Worm (Caenorhabditis elegans) whole organism, L3 larva: ENCODE results near the gene F45D3.1.

Experiments
- R02D3.7 ChIP-seq: fragments of 150-350 bp; optimal IDR thresholded peaks from 2 replicates; lab custom pipeline; 2014; ENCODE audit warnings: missing biosample characterization, missing genetic modification characterization
- ZK546.5 ChIP-seq: sonication (generic microtip); optimal IDR thresholded peaks from 2 replicates; lab custom pipeline; 2017; ENCODE audit warnings: missing biosample characterization, missing genetic modification characterization
- aly-2 ChIP-seq: fragments of 150-350 bp; optimal IDR thresholded peaks from 2 replicates; lab custom pipeline; 2014; ENCODE audit warnings: missing biosample characterization, missing genetic modification characterization
- ama-1 ChIP-seq: fragments of 150-350 bp; optimal IDR thresholded peaks from 2 replicates; lab custom pipeline; 2018
- ceh-16 ChIP-seq: sonication (generic microtip); optimal IDR thresholded peaks from 2 replicates; lab custom pipeline; 2017; ENCODE audit warnings: missing biosample characterization, missing genetic modification characterization
- ceh-28 ChIP-seq: fragments of 150-350 bp; optimal IDR thresholded peaks from 2 replicates; lab custom pipeline; 2014; ENCODE audit warnings: missing biosample characterization, missing genetic modification reagents, missing genetic modification characterization
- ceh-82 ChIP-seq: fragments of 150-350 bp; optimal IDR thresholded peaks from 2 replicates; lab custom pipeline; 2014; ENCODE audit warnings: missing biosample characterization, missing genetic modification characterization
- ceh-9 ChIP-seq: sonication (generic microtip); optimal IDR thresholded peaks from 2 replicates; lab custom pipeline; 2018; ENCODE audit warnings: missing biosample characterization, missing genetic modification characterization
- daf-12 ChIP-seq: fragments of 150-350 bp; optimal IDR thresholded peaks from 2 replicates; lab custom pipeline; 2014; ENCODE audit warnings: missing biosample characterization, missing genetic modification reagents, missing genetic modification characterization
- egl-27 ChIP-seq: sonication (generic microtip); optimal IDR thresholded peaks from 4 replicates; lab custom pipeline; 2017; ENCODE audit warnings: missing biosample characterization, missing genetic modification reagents, missing genetic modification characterization
- egl-5 ChIP-seq: fragments of 150-350 bp; optimal IDR thresholded peaks from 2 replicates; lab custom pipeline; 2017; ENCODE audit warnings: missing biosample characterization, missing genetic modification reagents, missing genetic modification characterization, inconsistent platforms
- elt-1 ChIP-seq: fragments of 150-350 bp; optimal IDR thresholded peaks from 2 replicates; lab custom pipeline; 2014; ENCODE audit warnings: missing biosample characterization, missing genetic modification characterization
- elt-2 ChIP-seq: sonication (generic microtip); optimal IDR thresholded peaks from 2 replicates; lab custom pipeline; 2016; ENCODE audit warnings: missing genetic modification reagents, mild to moderate bottlenecking, missing genetic modification characterization, missing compliant biosample characterization
- elt-3 ChIP-seq, 3 experiments: fragments of 150-350 bp in 1 of 3; sonication (generic microtip) in 2 of 3; optimal IDR thresholded peaks; 2 replicates in 2 of 3; 4 replicates in 1 of 3; lab custom pipeline; 2014 to 2017; ENCODE audit warnings: missing biosample characterization in 3 of 3, missing genetic modification characterization in 3 of 3
- eor-1 ChIP-seq, 2 experiments: fragments of 150-350 bp; optimal IDR thresholded peaks; 2 replicates each; lab custom pipeline; 2014 to 2018; ENCODE audit warnings: missing biosample characterization in 2 of 2, missing genetic modification characterization in 2 of 2
- fkh-10 ChIP-seq: sonication (generic microtip); optimal IDR thresholded peaks from 2 replicates; lab custom pipeline; 2017; ENCODE audit warnings: missing biosample characterization, missing genetic modification reagents, missing genetic modification characterization
- fkh-2 ChIP-seq: fragments of 150-350 bp; optimal IDR thresholded peaks from 2 replicates; lab custom pipeline; 2014; ENCODE audit warnings: missing biosample characterization, missing genetic modification reagents, missing genetic modification characterization
- fos-1 ChIP-seq: fragments of 150-350 bp; optimal IDR thresholded peaks from 2 replicates; lab custom pipeline; 2014; ENCODE audit warnings: missing biosample characterization, missing genetic modification characterization
- hmg-11 ChIP-seq: sonication (generic microtip); optimal IDR thresholded peaks from 2 replicates; lab custom pipeline; 2016; ENCODE audit warnings: missing genetic modification characterization, missing compliant biosample characterization
- lin-15B ChIP-seq: fragments of 150-350 bp; optimal IDR thresholded peaks from 2 replicates; lab custom pipeline; 2014; ENCODE audit warnings: missing biosample characterization, missing genetic modification characterization
- lin-39 ChIP-seq: fragments of 150-350 bp; optimal IDR thresholded peaks from 2 replicates; lab custom pipeline; 2018; ENCODE audit warnings: missing biosample characterization, missing genetic modification reagents, missing genetic modification characterization
- lsy-12 ChIP-seq: sonication (generic microtip); optimal IDR thresholded peaks from 2 replicates; lab custom pipeline; 2016; ENCODE audit warnings: mild to moderate bottlenecking, missing genetic modification characterization, missing compliant biosample characterization
- mdl-1 ChIP-seq: fragments of 150-350 bp; optimal IDR thresholded peaks from 2 replicates; lab custom pipeline; 2014; ENCODE audit warnings: missing biosample characterization, missing genetic modification characterization
- nfya-1 ChIP-seq: sonication (generic microtip); optimal IDR thresholded peaks from 2 replicates; lab custom pipeline; 2017; ENCODE audit warnings: missing genetic modification characterization, mild to moderate bottlenecking, missing compliant biosample characterization, antibody characterized with exemption, moderate library complexity; ENCODE audit not compliant: insufficient read depth
- nhr-12 ChIP-seq: fragments of 150-350 bp; optimal IDR thresholded peaks from 2 replicates; lab custom pipeline; 2014; ENCODE audit warnings: missing biosample characterization, missing genetic modification characterization
- nhr-23 ChIP-seq: fragments of 150-350 bp; optimal IDR thresholded peaks from 2 replicates; lab custom pipeline; 2014; ENCODE audit warnings: missing biosample characterization, missing genetic modification reagents, missing genetic modification characterization
- nhr-237 ChIP-seq: fragments of 150-350 bp; optimal IDR thresholded peaks from 2 replicates; lab custom pipeline; 2014; ENCODE audit warnings: missing biosample characterization, missing genetic modification characterization
- nhr-25 ChIP-seq: sonication (generic microtip); optimal IDR thresholded peaks from 2 replicates; lab custom pipeline; 2017; ENCODE audit warnings: missing biosample characterization, missing genetic modification characterization
- nhr-28 ChIP-seq: fragments of 150-350 bp; optimal IDR thresholded peaks from 2 replicates; lab custom pipeline; 2014; ENCODE audit warnings: missing biosample characterization, missing genetic modification characterization
- nhr-43 ChIP-seq: sonication (generic microtip); optimal IDR thresholded peaks from 2 replicates; lab custom pipeline; 2016; ENCODE audit warnings: mild to moderate bottlenecking, missing genetic modification characterization, missing compliant biosample characterization; ENCODE audit not compliant: poor library complexity, severe bottlenecking
- nhr-67 ChIP-seq: fragments of 150-350 bp; optimal IDR thresholded peaks from 2 replicates; lab custom pipeline; 2014; ENCODE audit warnings: missing biosample characterization, missing genetic modification characterization
- nhr-76 ChIP-seq: fragments of 150-350 bp; sonication (generic microtip); optimal IDR thresholded peaks from 5 replicates; lab custom pipeline; 2014; ENCODE audit warnings: missing biosample characterization, missing genetic modification characterization
- pqm-1 ChIP-seq: fragments of 150-350 bp; optimal IDR thresholded peaks from 2 replicates; lab custom pipeline; 2017; ENCODE audit warnings: missing biosample characterization, missing genetic modification characterization, inconsistent platforms
- sea-2 ChIP-seq: fragments of 150-350 bp; sonication (generic microtip); optimal IDR thresholded peaks from 4 replicates; lab custom pipeline; 2014; ENCODE audit warnings: missing biosample characterization, missing genetic modification reagents, missing genetic modification characterization
- skn-1 ChIP-seq: fragments of 150-350 bp; optimal IDR thresholded peaks from 2 replicates; lab custom pipeline; 2014; ENCODE audit warnings: missing biosample characterization, missing genetic modification characterization
- snpc-4 ChIP-seq: fragments of 150-350 bp; optimal IDR thresholded peaks from 2 replicates; lab custom pipeline; 2014; ENCODE audit warnings: missing biosample characterization, missing genetic modification characterization
- tbx-2 ChIP-seq: sonication (generic microtip); optimal IDR thresholded peaks from 2 replicates; lab custom pipeline; 2016; ENCODE audit warnings: mild to moderate bottlenecking, missing genetic modification characterization, missing compliant biosample characterization
- unc-39 ChIP-seq: sonication (generic microtip); optimal IDR thresholded peaks from 4 replicates; lab custom pipeline; 2017; ENCODE audit warnings: missing biosample characterization, missing genetic modification characterization
- unc-62 ChIP-seq: fragments of 150-350 bp; sonication (generic microtip); optimal IDR thresholded peaks from 4 replicates; lab custom pipeline; 2014; ENCODE audit warnings: missing biosample characterization, missing genetic modification reagents, missing genetic modification characterization
- zag-1 ChIP-seq: fragments of 150-350 bp; optimal IDR thresholded peaks from 2 replicates; lab custom pipeline; 2014; ENCODE audit warnings: missing biosample characterization, missing genetic modification characterization
- ztf-11 ChIP-seq: fragments of 150-350 bp; optimal IDR thresholded peaks from 2 replicates; lab custom pipeline; 2014; ENCODE audit warnings: missing biosample characterization, missing genetic modification characterization
- ztf-4 ChIP-seq: fragments of 150-350 bp; optimal IDR thresholded peaks from 2 replicates; lab custom pipeline; 2014; ENCODE audit warnings: missing biosample characterization, missing genetic modification characterization

F45D3.1 gene

DNA sequence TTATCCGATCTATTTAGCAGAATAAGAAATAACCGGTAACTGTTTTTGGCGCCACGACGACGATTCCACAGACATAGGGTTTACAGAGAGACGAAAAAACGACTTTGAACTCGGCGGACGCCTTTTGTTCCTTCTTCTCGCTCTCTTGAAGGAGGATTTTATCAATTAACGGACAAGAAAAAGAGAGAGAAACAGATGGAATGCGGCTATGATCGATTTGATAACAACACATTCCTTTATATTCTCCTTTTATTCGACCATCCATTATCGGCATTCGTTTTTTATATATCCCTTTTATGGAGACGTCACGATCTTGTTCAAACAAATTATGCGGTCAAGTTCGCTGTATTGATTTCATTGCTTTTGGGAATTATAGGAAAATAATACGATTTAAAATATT lies 22.0 kb downstream of the F45D3.1 start (continued):
- TF ChIP-seq pqm-1 (tag; lab: Kevin White, UChicago) (no peak), elt-2 (no peak), nhr-67 (tag; lab: Kevin White, UChicago) (no peak)

DNA sequence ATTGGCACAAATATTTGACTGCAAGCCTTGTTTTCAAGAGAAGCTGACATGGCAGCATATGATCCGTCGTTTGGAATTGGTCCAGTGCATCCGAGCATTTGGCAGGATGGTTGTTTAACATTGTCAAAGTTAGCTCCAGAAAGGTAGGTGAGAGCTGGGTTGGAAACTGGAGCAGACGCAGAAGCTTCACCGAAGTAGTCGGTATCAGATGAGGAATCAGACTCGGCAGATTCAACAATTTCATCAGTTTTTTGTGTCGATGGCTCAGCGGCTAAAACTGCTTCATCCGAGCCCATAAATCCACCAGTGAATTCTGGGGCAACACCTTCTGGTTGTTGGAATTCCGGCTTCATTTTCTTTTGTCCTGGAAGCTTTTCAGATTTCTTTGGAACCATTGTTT lies 22.7 kb downstream of the F45D3.1 start:
- peak; percentile 95 for TF ChIP-seq ama-1 (lab: Kevin White, UChicago)
- peak; percentile 36 for TF ChIP-seq nhr-25 (tag; lab: Kevin White, UChicago)
- peak; percentile 50 for TF ChIP-seq nhr-43
- TF ChIP-seq ztf-11 (tag; lab: Kevin White, UChicago): no peak

DNA sequence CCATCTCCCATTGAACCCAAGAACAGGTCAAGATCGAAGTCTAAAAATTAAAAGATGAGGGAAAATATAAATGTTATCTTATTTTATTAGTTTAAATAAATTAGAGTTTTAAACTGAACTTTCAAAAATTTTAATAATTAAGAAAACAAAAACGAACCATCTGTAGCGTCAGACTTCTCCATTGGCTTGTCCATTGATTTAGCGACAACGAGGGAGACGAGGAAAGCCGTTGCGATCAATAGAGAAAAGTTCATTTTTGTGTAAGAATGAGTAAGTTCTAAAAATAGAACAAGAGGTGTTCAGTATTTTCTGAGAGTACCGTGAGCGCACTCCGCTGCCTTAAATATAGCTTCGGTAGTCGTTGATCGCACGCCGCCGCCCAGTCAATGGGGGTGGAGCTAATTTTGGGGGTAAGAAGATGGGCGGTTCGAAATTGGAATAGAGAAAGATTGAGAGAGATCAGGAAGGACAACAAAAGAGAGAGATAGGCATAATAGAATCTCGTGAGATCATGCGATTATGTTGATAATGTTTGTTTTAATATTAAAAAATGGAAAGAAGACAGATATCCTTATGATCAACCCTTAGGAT lies 23.3 kb downstream of the F45D3.1 start, which contains the start of gene F45D3.3:
F45D3.3 (minus strand) TSS at position 350 of the 591 bp plus-strand sequence.
- TF ChIP-seq nfya-1 (peak; percentile 31), ceh-16 (tag; lab: Kevin White, UChicago) (no peak), elt-2 (no peak), fkh-2 (no peak), pqm-1 (tag; lab: Kevin White, UChicago) (no peak), ama-1 (lab: Kevin White, UChicago) (peak; percentile 91), lin-15B (no peak), fkh-10 (GFP tag; lab: Kevin White, UChicago) (no peak), nhr-237 (tag; lab: Kevin White, UChicago) (no peak), egl-5 (tag; lab: Kevin White, UChicago) (no peak), lsy-12 (no peak), ceh-9 (no peak), nhr-43 (peak; percentile 55), lin-39 (no peak), elt-1 (tag; lab: Kevin White, UChicago) (no peak), nhr-25 (tag; lab: Kevin White, UChicago) (peak; percentile 35), hmg-11 (no peak), ztf-11 (tag; lab: Kevin White, UChicago) (no peak), snpc-4 (tag; lab: Kevin White, UChicago) (no peak), nhr-12 (tag; lab: Kevin White, UChicago) (no peak), zag-1 (tag; lab: Kevin White, UChicago) (no peak), ZK546.5 (no peak), nhr-67 (tag; lab: Kevin White, UChicago) (no peak), nhr-76 (tag; lab: Kevin White, UChicago) (no peak), elt-3 (tag; optimal IDR thresholded peaks at IDR 0.05; lab: Kevin White, UChicago) (no peak), unc-39 (no peak), daf-12 (tag; lab: Kevin White, UChicago) (no peak), fos-1 (tag; lab: Kevin White, UChicago) (no peak), nhr-23 (tag; lab: Kevin White, UChicago) (peak; percentile 80), R02D3.7 (tag; lab: Kevin White, UChicago) (no peak), unc-62 (GFP tag; lab: Kevin White, UChicago) (no peak), nhr-28 (tag; lab: Kevin White, UChicago) (no peak), ceh-82 (tag; lab: Kevin White, UChicago) (no peak), mdl-1 (no peak), ceh-28 (tag; lab: Kevin White, UChicago) (no peak), sea-2 (GFP tag; lab: Kevin White, UChicago) (no peak), eor-1 (tag; optimal IDR thresholded peaks at IDR 0.05; lab: Kevin White, UChicago) (no peak), aly-2 (tag; lab: Kevin White, UChicago) (no peak), skn-1 (tag; lab: Kevin White, UChicago) (no peak), ztf-4 (no peak), egl-27 (tag; lab: Kevin White, UChicago) (no peak), tbx-2 (tag; lab: Kevin White, UChicago) (no peak)
